Worm (Caenorhabditis elegans): ENCODE results near the gene W05B2.2.

DNA sequence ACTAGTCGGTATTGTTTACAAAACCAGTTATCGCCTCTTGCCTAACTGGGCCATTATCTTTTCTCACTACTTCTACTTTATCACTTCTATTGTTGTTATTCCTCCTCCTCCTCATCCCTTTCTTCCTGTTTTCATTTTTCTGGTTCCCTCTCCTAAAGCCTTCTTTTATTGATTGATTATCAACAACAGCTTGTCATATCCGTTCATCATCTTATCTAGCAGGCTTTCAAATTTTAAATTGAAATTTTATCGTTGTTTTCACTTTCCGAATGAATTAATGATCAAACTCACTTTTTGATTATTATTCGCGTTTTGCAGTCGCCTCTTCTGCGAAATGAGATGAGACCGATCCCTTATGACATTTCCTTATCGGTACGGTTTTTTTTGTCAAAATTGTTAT lies 55.8 kb downstream of the W05B2.2 start, which contains the start of gene cut-6:
- no peak for TF ChIP-seq ceh-6 (GFP tag; optimal IDR thresholded peaks at IDR 0.05)
- no peak for TF ChIP-seq eyg-1 (tag; optimal IDR thresholded peaks at IDR 0.05)
- TF ChIP-seq K02D7.2 (tag; optimal IDR thresholded peaks at IDR 0.05) = no peak
- TF ChIP-seq ztf-16 (tag; optimal IDR thresholded peaks at IDR 0.05) = no peak
- TF ChIP-seq pag-3 (tag; optimal IDR thresholded peaks at IDR 0.05; ENCODE audit: borderline replicate concordance) = no peak
- no peak for TF ChIP-seq nfya-1 (tag; optimal IDR thresholded peaks at IDR 0.05)
- no peak for TF ChIP-seq nhr-11 (tag; optimal IDR thresholded peaks at IDR 0.05)
- no peak for TF ChIP-seq T23F11.4 (GFP tag; optimal IDR thresholded peaks at IDR 0.05)
- no peak for TF ChIP-seq ama-1 (optimal IDR thresholded peaks at IDR 0.05)
- TF ChIP-seq ceh-30 (tag; optimal IDR thresholded peaks at IDR 0.05) = no peak
- TF ChIP-seq lin-11 (tag; optimal IDR thresholded peaks at IDR 0.05) = no peak
- no peak for TF ChIP-seq lim-6 (tag; optimal IDR thresholded peaks at IDR 0.05)
- no peak for TF ChIP-seq zip-5 (tag; optimal IDR thresholded peaks at IDR 0.05)
- TF ChIP-seq pha-4 (tag; optimal IDR thresholded peaks at IDR 0.05) = no peak

Measured in whole organism, late embryonic.